Worm (Caenorhabditis elegans) whole organism, mixed stage, embryonic: Measurements from ENCODE around the gene clec-140.

ENCODE experiments used
- blmp-1 ChIP-seq: fragments of 150-350 bp; optimal IDR thresholded peaks from 2 replicates; lab custom pipeline; 2014; ENCODE audit warnings: missing biosample characterization, missing genetic modification characterization
- ceh-39 ChIP-seq: fragments of 150-350 bp; optimal IDR thresholded peaks from 2 replicates; lab custom pipeline; 2014; ENCODE audit warnings: missing biosample characterization, missing genetic modification characterization
- ceh-43 ChIP-seq: fragments of 200-800 bp; sonication (Bioruptor generic); optimal IDR thresholded peaks from 2 replicates; lab custom pipeline; 2018; ENCODE audit warnings: mild to moderate bottlenecking, missing genetic modification characterization, moderate library complexity, missing compliant biosample characterization
- elt-1 ChIP-seq: sonication (generic microtip); optimal IDR thresholded peaks from 2 replicates; lab custom pipeline; 2017; ENCODE audit warnings: missing genetic modification characterization, mild to moderate bottlenecking, missing compliant biosample characterization, antibody characterized with exemption, moderate library complexity, borderline replicate concordance; ENCODE audit not compliant: insufficient read depth
- elt-3 ChIP-seq: fragments of 150-350 bp; optimal IDR thresholded peaks from 2 replicates; lab custom pipeline; 2014; ENCODE audit warnings: missing biosample characterization, missing genetic modification characterization
- lin-32 ChIP-seq: fragments of 200-800 bp; sonication (Bioruptor generic); optimal IDR thresholded peaks from 2 replicates; lab custom pipeline; 2018; ENCODE audit warnings: mild to moderate bottlenecking, missing genetic modification characterization, missing compliant biosample characterization
- lsy-2 ChIP-seq: fragments of 150-350 bp; optimal IDR thresholded peaks from 2 replicates; lab custom pipeline; 2014; ENCODE audit warnings: missing biosample characterization, missing genetic modification characterization
- mab-5 ChIP-seq: fragments of 150-350 bp; optimal IDR thresholded peaks from 2 replicates; lab custom pipeline; 2014; ENCODE audit warnings: missing biosample characterization, missing genetic modification characterization
- nhr-12 ChIP-seq: fragments of 150-350 bp; optimal IDR thresholded peaks from 2 replicates; lab custom pipeline; 2014; ENCODE audit warnings: missing biosample characterization, missing genetic modification characterization
- nhr-76 ChIP-seq: sonication (generic microtip); optimal IDR thresholded peaks from 2 replicates; lab custom pipeline; 2017; ENCODE audit warnings: missing biosample characterization, missing genetic modification characterization
- pha-4 ChIP-seq: fragments of 150-350 bp; optimal IDR thresholded peaks from 2 replicates; lab custom pipeline; 2018; ENCODE audit warnings: missing biosample characterization, missing genetic modification reagents, missing genetic modification characterization
- snpc-4 ChIP-seq: fragments of 150-350 bp; optimal IDR thresholded peaks from 2 replicates; lab custom pipeline; 2014; ENCODE audit warnings: missing biosample characterization, missing genetic modification characterization
- unc-62 ChIP-seq: fragments of 150-350 bp; optimal IDR thresholded peaks from 2 replicates; lab custom pipeline; 2014; ENCODE audit warnings: missing biosample characterization, missing genetic modification reagents, missing genetic modification characterization
- ztf-11 ChIP-seq: fragments of 150-350 bp; optimal IDR thresholded peaks from 2 replicates; lab custom pipeline; 2014; ENCODE audit warnings: missing biosample characterization, missing genetic modification characterization

DNA sequence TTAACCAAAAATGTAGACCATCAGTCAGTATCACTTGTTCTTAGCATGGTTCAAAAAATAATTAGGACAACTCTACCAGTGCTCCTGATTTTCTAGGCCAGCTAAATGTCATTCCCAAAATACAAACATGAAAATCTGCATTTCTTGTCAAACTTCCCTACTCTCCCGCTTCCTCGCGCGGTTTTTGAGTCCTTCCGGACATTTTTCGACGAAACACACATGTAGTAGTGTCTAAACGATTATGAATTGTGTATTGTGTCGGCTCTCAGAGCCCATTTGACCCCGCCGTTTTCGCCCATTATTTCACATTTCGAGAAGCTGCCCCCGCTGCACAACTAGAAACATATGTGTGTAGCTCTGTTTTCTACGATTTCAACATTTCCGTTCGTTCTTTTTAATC, 46.3 kb upstream of the clec-140 start, which contains the start of gene F35D11.1:
- no peak for TF ChIP-seq lin-32
- TF ChIP-seq elt-3 (tag; lab: Kevin White, UChicago): no peak
- no peak for TF ChIP-seq ztf-11 (tag; lab: Kevin White, UChicago)
- TF ChIP-seq ceh-43 (GFP tag; lab: Kevin White, UChicago): no peak
- no peak for TF ChIP-seq blmp-1
- no peak for TF ChIP-seq unc-62 (GFP tag; lab: Kevin White, UChicago)
- TF ChIP-seq lsy-2 (tag; lab: Kevin White, UChicago): no peak
- no peak for TF ChIP-seq pha-4 (tag; lab: Kevin White, UChicago)
- no peak for TF ChIP-seq nhr-76 (tag; lab: Kevin White, UChicago)
- TF ChIP-seq mab-5: no peak
- no peak for TF ChIP-seq ceh-39
- no peak for TF ChIP-seq nhr-12 (tag; lab: Kevin White, UChicago)
- no peak for TF ChIP-seq elt-1 (tag; lab: Kevin White, UChicago)
- no peak for TF ChIP-seq snpc-4 (tag; lab: Kevin White, UChicago)
